Fruit fly (Drosophila melanogaster) whole organism, embryonic: ENCODE data around the gene Kdm2.
A peak's percentile ranks its signal among the peaks of the same experiment; 100 is the strongest.

Source experiments
- Atf3 ChIP-seq: fragments of 200-800 bp; sonication (Bioruptor generic); optimal IDR thresholded peaks from 3 replicates; lab custom pipeline; 2016; ENCODE audit warnings: missing biosample characterization, missing genetic modification characterization
- CG10147 ChIP-seq: fragments of 200-800 bp; sonication (Bioruptor generic); optimal IDR thresholded peaks from 2 replicates; lab custom pipeline; 2019; ENCODE audit warnings: missing biosample characterization, mild to moderate bottlenecking, missing genetic modification characterization, moderate library complexity
- CG10267 ChIP-seq: fragments of 200-800 bp; sonication (Bioruptor generic); optimal IDR thresholded peaks from 2 replicates; lab custom pipeline; 2018; ENCODE audit warnings: missing biosample characterization, mild to moderate bottlenecking, missing genetic modification characterization, moderate library complexity
- CG11504 ChIP-seq: fragments of 200-800 bp; sonication (Bioruptor generic); optimal IDR thresholded peaks from 3 replicates; lab custom pipeline; 2019; ENCODE audit warnings: missing biosample characterization, mild to moderate bottlenecking, missing genetic modification characterization, moderate library complexity
- CG12155 ChIP-seq: fragments of 200-800 bp; sonication (Bioruptor generic); optimal IDR thresholded peaks from 3 replicates; lab custom pipeline; 2016; ENCODE audit warnings: missing biosample characterization, missing genetic modification characterization
- CG12391 ChIP-seq: fragments of 200-800 bp; sonication (Bioruptor generic); optimal IDR thresholded peaks from 3 replicates; lab custom pipeline; 2018; ENCODE audit warnings: missing biosample characterization, mild to moderate bottlenecking, missing genetic modification characterization, moderate library complexity
- CG12942 ChIP-seq: fragments of 200-800 bp; sonication (Bioruptor generic); optimal IDR thresholded peaks from 3 replicates; lab custom pipeline; 2016; ENCODE audit warnings: missing biosample characterization, missing genetic modification characterization
- CG17912 ChIP-seq: fragments of 200-800 bp; sonication (Bioruptor generic); optimal IDR thresholded peaks from 2 replicates; lab custom pipeline; 2018; ENCODE audit warnings: missing biosample characterization, mild to moderate bottlenecking, missing genetic modification characterization
- CG2875 ChIP-seq: fragments of 200-800 bp; sonication (Bioruptor generic); optimal IDR thresholded peaks from 2 replicates; lab custom pipeline; 2017; ENCODE audit warnings: missing biosample characterization, mild to moderate bottlenecking, missing genetic modification characterization, missing genetic modification reagents
- CG3065 ChIP-seq: fragments of 200-800 bp; sonication (Bioruptor generic); optimal IDR thresholded peaks from 2 replicates; lab custom pipeline; 2016; ENCODE audit warnings: missing biosample characterization, missing genetic modification characterization
- CG31365 ChIP-seq: fragments of 200-800 bp; sonication (Bioruptor generic); optimal IDR thresholded peaks from 2 replicates; lab custom pipeline; 2018; ENCODE audit warnings: missing biosample characterization, mild to moderate bottlenecking, missing genetic modification characterization
- CG31441 ChIP-seq: fragments of 200-800 bp; sonication (Bioruptor generic); IDR thresholded peaks from 2 replicates; pipeline ENCODE4 v1.3.6; 2022; ENCODE audit warnings: missing biosample characterization, missing genetic modification characterization
- CG34422 ChIP-seq: fragments of 200-800 bp; sonication (Bioruptor generic); IDR thresholded peaks from 3 replicates; pipeline ENCODE4 v1.3.6; 2022; ENCODE audit warnings: missing biosample characterization, missing genetic modification characterization
- CG3838 ChIP-seq: fragments of 200-800 bp; sonication (Bioruptor generic); optimal IDR thresholded peaks from 3 replicates; lab custom pipeline; 2016; ENCODE audit warnings: missing biosample characterization, missing genetic modification characterization
- CG4404 ChIP-seq: fragments of 200-800 bp; sonication (Bioruptor generic); IDR thresholded peaks from 2 replicates; pipeline ENCODE4 v1.3.6; 2022; ENCODE audit warnings: missing biosample characterization, missing genetic modification characterization
- CG5180 ChIP-seq: fragments of 200-800 bp; sonication (Bioruptor generic); optimal IDR thresholded peaks from 3 replicates; lab custom pipeline; 2017; ENCODE audit warnings: missing biosample characterization, missing genetic modification characterization, mild to moderate bottlenecking, moderate library complexity, missing genetic modification reagents
- CG7271 ChIP-seq: fragments of 200-800 bp; sonication (Bioruptor generic); optimal IDR thresholded peaks from 2 replicates; lab custom pipeline; 2018; ENCODE audit warnings: missing biosample characterization, mild to moderate bottlenecking, missing genetic modification characterization, moderate library complexity
- CG7357 ChIP-seq: fragments of 200-800 bp; sonication (Bioruptor generic); IDR thresholded peaks from 3 replicates; pipeline ENCODE4 v1.3.6; 2022; ENCODE audit warnings: missing biosample characterization, missing genetic modification characterization
- CG7786 ChIP-seq: fragments of 200-800 bp; sonication (Bioruptor generic); optimal IDR thresholded peaks from 2 replicates; lab custom pipeline; 2016; ENCODE audit warnings: missing biosample characterization, missing genetic modification characterization
- CG7963 ChIP-seq: fragments of 200-800 bp; sonication (Bioruptor generic); IDR thresholded peaks from 3 replicates; pipeline ENCODE4 v1.3.6; 2022; ENCODE audit warnings: missing biosample characterization, missing genetic modification characterization; ENCODE audit not compliant: partially characterized antibody
- CG7987 ChIP-seq: fragments of 200-800 bp; sonication (Bioruptor generic); optimal IDR thresholded peaks from 2 replicates; lab custom pipeline; 2018; ENCODE audit warnings: missing biosample characterization, mild to moderate bottlenecking, missing genetic modification characterization, moderate library complexity
- CG8359 ChIP-seq: fragments of 200-800 bp; sonication (Bioruptor generic); optimal IDR thresholded peaks from 2 replicates; lab custom pipeline; 2017; ENCODE audit warnings: missing biosample characterization, mild to moderate bottlenecking, missing genetic modification characterization, borderline replicate concordance
- Dfd ChIP-seq, 2 experiments: fragments of >200 bp; optimal IDR thresholded peaks; 2 replicates each; lab custom pipeline; 2017; ENCODE audit warnings: missing biosample characterization in 2 of 2, missing genetic modification characterization in 2 of 2
- Doc2 ChIP-seq: fragments of 200-800 bp; sonication (Bioruptor generic); IDR thresholded peaks from 2 replicates; pipeline ENCODE4 v1.3.6; 2022; ENCODE audit warnings: missing biosample characterization, missing genetic modification characterization
- E2f1 ChIP-seq: fragments of 200-800 bp; sonication (Bioruptor generic); IDR thresholded peaks from 2 replicates; pipeline ENCODE4 v1.3.6; 2022; ENCODE audit warnings: missing biosample characterization, missing genetic modification characterization
- ERR ChIP-seq: fragments of 200-800 bp; sonication (Bioruptor generic); optimal IDR thresholded peaks from 2 replicates; lab custom pipeline; 2016; ENCODE audit warnings: missing biosample characterization, missing genetic modification characterization
- Hey ChIP-seq: fragments of 200-800 bp; sonication (Bioruptor generic); optimal IDR thresholded peaks from 3 replicates; lab custom pipeline; 2018; ENCODE audit warnings: missing biosample characterization, mild to moderate bottlenecking, missing genetic modification characterization
- Lim3 ChIP-seq: fragments of 200-800 bp; sonication (Bioruptor generic); IDR thresholded peaks from 2 replicates; pipeline ENCODE4 v1.3.6; 2022; ENCODE audit warnings: missing biosample characterization, missing genetic modification characterization
- Mrtf ChIP-seq: fragments of 200-800 bp; sonication (Bioruptor generic); IDR thresholded peaks from 3 replicates; pipeline ENCODE4 v1.3.6; 2022; ENCODE audit warnings: missing biosample characterization, missing genetic modification characterization
- Neu2 ChIP-seq: fragments of 200-800 bp; sonication (Bioruptor generic); optimal IDR thresholded peaks from 3 replicates; lab custom pipeline; 2016; ENCODE audit warnings: missing biosample characterization, missing genetic modification characterization, borderline replicate concordance
- Oaz ChIP-seq: fragments of 200-800 bp; sonication (Bioruptor generic); IDR thresholded peaks from 2 replicates; pipeline ENCODE4 v1.3.6; 2022; ENCODE audit warnings: missing biosample characterization, missing genetic modification characterization
- Opbp ChIP-seq: fragments of 200-800 bp; sonication (Bioruptor generic); IDR thresholded peaks from 3 replicates; pipeline ENCODE4 v1.3.6; 2022; ENCODE audit warnings: missing biosample characterization, missing genetic modification characterization; ENCODE audit not compliant: partially characterized antibody
- PHDP ChIP-seq: fragments of 200-800 bp; sonication (Bioruptor generic); optimal IDR thresholded peaks from 3 replicates; lab custom pipeline; 2018; ENCODE audit warnings: missing biosample characterization, mild to moderate bottlenecking, missing genetic modification characterization, moderate library complexity
- Ravus ChIP-seq: fragments of 200-800 bp; sonication (Bioruptor generic); IDR thresholded peaks from 2 replicates; pipeline ENCODE4 v1.3.6; 2022; ENCODE audit warnings: missing biosample characterization, missing genetic modification characterization
- Sry-β ChIP-seq: fragments of 200-800 bp; sonication (Bioruptor generic); optimal IDR thresholded peaks from 2 replicates; lab custom pipeline; 2018; ENCODE audit warnings: missing biosample characterization, mild to moderate bottlenecking, missing genetic modification characterization, moderate library complexity
- Ssrp ChIP-seq: fragments of 200-800 bp; sonication (Bioruptor generic); optimal IDR thresholded peaks from 2 replicates; lab custom pipeline; 2018; ENCODE audit warnings: missing biosample characterization, mild to moderate bottlenecking, missing genetic modification characterization, moderate library complexity
- bowl ChIP-seq: fragments of 200-800 bp; sonication (Bioruptor generic); IDR thresholded peaks from 2 replicates; pipeline ENCODE4 v1.3.6; 2022; ENCODE audit warnings: missing biosample characterization, missing genetic modification characterization
- br ChIP-seq: fragments of >200 bp; optimal IDR thresholded peaks from 2 replicates; lab custom pipeline; 2017
- btn ChIP-seq: fragments of 200-800 bp; sonication (Bioruptor generic); optimal IDR thresholded peaks from 2 replicates; lab custom pipeline; 2016; ENCODE audit warnings: missing biosample characterization, missing genetic modification characterization
- cwo ChIP-seq: fragments of 200-800 bp; sonication (Bioruptor generic); optimal IDR thresholded peaks from 3 replicates; lab custom pipeline; 2017; ENCODE audit warnings: missing biosample characterization, missing genetic modification characterization, mild to moderate bottlenecking, moderate library complexity, missing genetic modification reagents
- da ChIP-seq: fragments of 200-800 bp; sonication (Bioruptor generic); optimal IDR thresholded peaks from 2 replicates; lab custom pipeline; 2016; ENCODE audit warnings: missing biosample characterization, missing genetic modification characterization
- fd102C ChIP-seq: fragments of 200-800 bp; sonication (Bioruptor generic); optimal IDR thresholded peaks from 2 replicates; lab custom pipeline; 2018; ENCODE audit warnings: missing biosample characterization, mild to moderate bottlenecking, missing genetic modification characterization, moderate library complexity
- hbn ChIP-seq: fragments of 200-800 bp; sonication (Bioruptor generic); IDR thresholded peaks from 2 replicates; pipeline ENCODE4 v1.3.6; 2022; ENCODE audit warnings: missing biosample characterization, missing genetic modification characterization; ENCODE audit not compliant: partially characterized antibody
- hkb ChIP-seq, 2 experiments: fragments of 200-800 bp in 1 of 2; fragments of >200 bp in 1 of 2; sonication (Bioruptor generic) in 1 of 2; IDR thresholded peaks in 1 of 2; optimal IDR thresholded peaks in 1 of 2; 2 replicates each; pipeline versions ENCODE4 v1.3.6 to Lab custom; 2017 to 2022; ENCODE audit warnings: missing biosample characterization in 1 of 2, missing genetic modification characterization in 1 of 2
- nmo ChIP-seq: fragments of 200-800 bp; sonication (Bioruptor generic); optimal IDR thresholded peaks from 2 replicates; lab custom pipeline; 2018; ENCODE audit warnings: missing biosample characterization, mild to moderate bottlenecking, missing genetic modification characterization, moderate library complexity
- sens-2 ChIP-seq: fragments of 200-800 bp; sonication (Bioruptor generic); IDR thresholded peaks from 2 replicates; pipeline ENCODE4 v1.3.6; 2022; ENCODE audit warnings: missing biosample characterization, missing genetic modification characterization
- sqz ChIP-seq: fragments of 200-800 bp; sonication (Bioruptor generic); optimal IDR thresholded peaks from 3 replicates; lab custom pipeline; 2018; ENCODE audit warnings: missing biosample characterization, mild to moderate bottlenecking, missing genetic modification characterization
- tx ChIP-seq: fragments of 200-800 bp; sonication (Bioruptor generic); optimal IDR thresholded peaks from 2 replicates; lab custom pipeline; 2016; ENCODE audit warnings: missing biosample characterization, missing genetic modification characterization
- wor ChIP-seq: fragments of 200-800 bp; sonication (Bioruptor generic); IDR thresholded peaks from 2 replicates; pipeline ENCODE4 v1.3.6; 2022; ENCODE audit warnings: missing biosample characterization, missing genetic modification characterization
- zf30C ChIP-seq: fragments of 200-800 bp; sonication (Bioruptor generic); optimal IDR thresholded peaks from 3 replicates; lab custom pipeline; 2018; ENCODE audit warnings: missing biosample characterization, mild to moderate bottlenecking, missing genetic modification characterization

Kdm2 gene

dm6 chr3R:9057398-9058058 lies 5.2 kb downstream of the Kdm2 start (continued):
- TF ChIP-seq Lim3 (GFP tag; lab: Robert Waterston, UW) (no peak), CG31441 (GFP tag; lab: Robert Waterston, UW) (no peak), CG3065 (peak; percentile 81), Ravus (GFP tag; lab: Robert Waterston, UW) (no peak), wor (GFP tag; lab: Robert Waterston, UW) (no peak), CG12942 (peak; percentile 93), CG7786 (GFP tag; lab: Kevin White, UChicago) (peak; percentile 58), tx (peak; percentile 39), CG12155 (GFP tag; lab: Kevin White, UChicago) (peak; percentile 94), CG34422 (no peak), PHDP (peak; percentile 99), Sry-β (GFP tag; lab: Kevin White, UChicago) (peak; percentile 79), Doc2 (GFP tag; lab: Robert Waterston, UW) (no peak), CG11504 (tag; lab: Kevin White, UChicago) (peak; percentile 98), CG8359 (GFP tag; lab: Kevin White, UChicago) (peak; percentile 87), CG5180 (peak; percentile 92), Ssrp (peak; percentile 98), CG10147 (GFP tag; lab: Kevin White, UChicago) (peak; percentile 99), CG2875 (GFP tag; lab: Kevin White, UChicago) (peak; percentile 94), da (GFP tag; lab: Kevin White, UChicago) (peak; percentile 10), Hey (tag; lab: Kevin White, UChicago) (peak; percentile 56), cwo (GFP tag; lab: Kevin White, UChicago) (peak; percentile 98), sqz (GFP tag; lab: Kevin White, UChicago) (peak; percentile 94), CG7987 (GFP tag; lab: Kevin White, UChicago) (peak; percentile 92), Neu2 (GFP tag; lab: Kevin White, UChicago) (no peak), CG17912 (GFP tag; lab: Kevin White, UChicago) (peak; percentile 88), Opbp (GFP tag; lab: Robert Waterston, UW) (no peak), fd102C (GFP tag; lab: Kevin White, UChicago) (peak; percentile 83), CG7271 (tag; lab: Kevin White, UChicago) (peak; percentile 96), sens-2 (GFP tag; lab: Robert Waterston, UW) (no peak), ERR (GFP tag; lab: Kevin White, UChicago) (peak; percentile 58), CG7963 (GFP tag; lab: Robert Waterston, UW) (no peak), CG10267 (peak; percentile 98), CG12391 (tag; lab: Kevin White, UChicago) (peak; percentile 100), Atf3 (GFP tag; lab: Kevin White, UChicago) (peak; percentile 56), Mrtf (no peak), E2f1 (no peak), CG3838 (GFP tag; lab: Kevin White, UChicago) (peak; percentile 85), btn (no peak), CG31365 (tag; lab: Kevin White, UChicago) (peak; percentile 64), CG7357 (GFP tag; lab: Robert Waterston, UW) (peak; percentile 84), hkb (optimal IDR thresholded peaks at IDR 0.05; lab: Kevin White, UChicago) (no peak), hkb (GFP tag; IDR thresholded peaks at IDR 0.05; lab: Robert Waterston, UW) (no peak), hbn (GFP tag; lab: Robert Waterston, UW) (no peak), nmo (GFP tag; lab: Kevin White, UChicago) (peak; percentile 99), br (lab: Kevin White, UChicago) (no peak), zf30C (GFP tag; lab: Kevin White, UChicago) (no peak), bowl (GFP tag; lab: Robert Waterston, UW) (no peak), Oaz (GFP tag; lab: Robert Waterston, UW) (no peak), Dfd (GFP tag; optimal IDR thresholded peaks at IDR 0.05; lab: Kevin White, UChicago) (no peak), CG4404 (GFP tag; lab: Robert Waterston, UW) (no peak)
